Fruit fly (Drosophila melanogaster) whole organism, prepupa: ENCODE measurements around the gene pasi2.

Experiments
- CG10631 ChIP-seq: fragments of 200-800 bp; sonication (Bioruptor generic); optimal IDR thresholded peaks from 2 replicates; lab custom pipeline; 2016; ENCODE audit warnings: missing biosample characterization, missing genetic modification characterization
- CG11902 ChIP-seq: fragments of 200-800 bp; sonication (Bioruptor generic); optimal IDR thresholded peaks from 3 replicates; lab custom pipeline; 2016; ENCODE audit warnings: missing biosample characterization, missing genetic modification characterization
- CG16779 ChIP-seq: fragments of 200-800 bp; sonication (Bioruptor generic); optimal IDR thresholded peaks from 3 replicates; lab custom pipeline; 2017; ENCODE audit warnings: missing biosample characterization, mild to moderate bottlenecking, missing genetic modification characterization
- CG31627 ChIP-seq: fragments of 200-800 bp; sonication (Bioruptor generic); optimal IDR thresholded peaks from 3 replicates; lab custom pipeline; 2016; ENCODE audit warnings: missing biosample characterization, missing genetic modification characterization
- CG6854 ChIP-seq: fragments of 200-800 bp; sonication (Bioruptor generic); optimal IDR thresholded peaks from 2 replicates; lab custom pipeline; 2017; ENCODE audit warnings: missing biosample characterization, mild to moderate bottlenecking, missing genetic modification characterization
- Hr39 ChIP-seq: fragments of 200-800 bp; sonication (Bioruptor generic); optimal IDR thresholded peaks from 2 replicates; lab custom pipeline; 2016; ENCODE audit warnings: missing biosample characterization, missing genetic modification characterization
- Met ChIP-seq: fragments of 200-800 bp; sonication (Bioruptor generic); optimal IDR thresholded peaks from 3 replicates; lab custom pipeline; 2016; ENCODE audit warnings: missing biosample characterization, missing genetic modification characterization
- acj6 ChIP-seq: fragments of 200-800 bp; sonication (Bioruptor generic); optimal IDR thresholded peaks from 3 replicates; lab custom pipeline; 2016; ENCODE audit warnings: missing biosample characterization, missing genetic modification characterization

- TF ChIP-seq CG16779 (tag; lab: Kevin White, UChicago) (no peak), CG31627 (GFP tag; lab: Kevin White, UChicago) (no peak), CG6854 (GFP tag; lab: Kevin White, UChicago) (no peak), CG10631 (no peak), acj6 (GFP tag; lab: Kevin White, UChicago) (no peak), Met (GFP tag; lab: Kevin White, UChicago) (no peak), CG11902 (no peak), Hr39 (no peak)
Measured at dm6 chr3R:9376789-9377188, 41.8 kb downstream of the pasi2 start.
